5 worm cellular contexts compared by ENCODE assay signal in the genomic region with DNA sequence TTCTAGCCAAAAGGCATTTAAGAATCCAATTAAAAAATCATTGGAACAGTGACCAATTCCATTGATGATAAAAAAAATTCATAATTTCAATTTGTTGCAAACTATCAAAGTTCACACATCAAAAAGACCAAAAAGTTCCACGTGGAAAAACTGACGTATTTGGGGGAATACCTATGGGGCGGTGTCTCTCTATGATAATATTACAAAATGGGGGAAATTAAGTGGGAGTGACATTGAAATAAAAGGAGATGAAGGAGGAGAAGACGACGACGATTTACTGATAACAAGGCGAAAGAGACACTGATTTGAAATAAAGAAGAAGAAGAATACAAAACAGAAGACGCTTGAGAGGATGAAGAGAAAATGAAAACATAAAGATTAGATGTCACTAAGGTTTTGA.
TF ChIP-seq lines count a peak whose summit lies in the region.

No protein-coding gene starts in this region.

TF ChIP-seq in whole organism, L1 larva, 84 proteins besides CTCF, POLR2A, EP300 and RAD21 (continued from another document):
- no peak for TF ChIP-seq snu-23 (GFP tag; optimal IDR thresholded peaks at IDR 0.05; lab: Kevin White, UChicago)
- TF ChIP-seq lsy-2 (tag; optimal IDR thresholded peaks at IDR 0.05; lab: Kevin White, UChicago), result peak in 1 of 2 experiments; percentile 17
- TF ChIP-seq fos-1 (tag; optimal IDR thresholded peaks at IDR 0.05; lab: Kevin White, UChicago), result peak; percentile 40
- peak; percentile 10 for TF ChIP-seq pqm-1 (tag; optimal IDR thresholded peaks at IDR 0.05; lab: Kevin White, UChicago)
TF ChIP-seq in whole organism, L1 larva: peak in this region for 13.

TF ChIP-seq in whole organism, L2 larva, 48 proteins besides CTCF, POLR2A, EP300 and RAD21 (continued from another document):
- no peak for TF ChIP-seq ama-1 (optimal IDR thresholded peaks at IDR 0.05; lab: Kevin White, UChicago)
- no peak for TF ChIP-seq blmp-1 (tag; optimal IDR thresholded peaks at IDR 0.05; lab: Kevin White, UChicago; ENCODE audit: insufficient read depth)
- peak; percentile 56 for TF ChIP-seq fos-1 (tag; optimal IDR thresholded peaks at IDR 0.05; lab: Kevin White, UChicago)
- peak; percentile 24 for TF ChIP-seq nhr-21 (tag; optimal IDR thresholded peaks at IDR 0.05; lab: Kevin White, UChicago)
- TF ChIP-seq gmeb-1 (tag; optimal IDR thresholded peaks at IDR 0.05; lab: Kevin White, UChicago), result peak; percentile 1
- TF ChIP-seq ztf-4 (tag; optimal IDR thresholded peaks at IDR 0.05; lab: Kevin White, UChicago), result no peak

TF ChIP-seq in whole organism, L3 larva, 47 proteins besides CTCF, POLR2A, EP300 and RAD21 (continued from another document):
- no peak for TF ChIP-seq ceh-16 (tag; optimal IDR thresholded peaks at IDR 0.05; lab: Kevin White, UChicago)
- no peak for TF ChIP-seq lin-39 (tag; optimal IDR thresholded peaks at IDR 0.05; lab: Kevin White, UChicago)
- TF ChIP-seq ZK546.5 (tag; optimal IDR thresholded peaks at IDR 0.05; lab: Kevin White, UChicago), result no peak
- TF ChIP-seq mdl-1 (tag; optimal IDR thresholded peaks at IDR 0.05; lab: Kevin White, UChicago), result peak; percentile 34
- no peak for TF ChIP-seq eor-1 (tag; optimal IDR thresholded peaks at IDR 0.05; lab: Kevin White, UChicago)
- TF ChIP-seq pha-4 (tag; optimal IDR thresholded peaks at IDR 0.05; lab: Kevin White, UChicago), result no peak
- no peak for TF ChIP-seq mml-1 (tag; optimal IDR thresholded peaks at IDR 0.05; lab: Kevin White, UChicago)
- TF ChIP-seq fkh-10 (GFP tag; optimal IDR thresholded peaks at IDR 0.05; lab: Kevin White, UChicago), result no peak
- no peak for TF ChIP-seq fos-1 (tag; optimal IDR thresholded peaks at IDR 0.05; lab: Kevin White, UChicago)
- TF ChIP-seq sea-2 (GFP tag; optimal IDR thresholded peaks at IDR 0.05; lab: Kevin White, UChicago), result no peak
- no peak for TF ChIP-seq hmg-11 (tag; optimal IDR thresholded peaks at IDR 0.05; lab: Kevin White, UChicago)
- TF ChIP-seq ceh-82 (tag; optimal IDR thresholded peaks at IDR 0.05; lab: Kevin White, UChicago), result no peak
- TF ChIP-seq elt-2 (tag; optimal IDR thresholded peaks at IDR 0.05; lab: Kevin White, UChicago), result peak; percentile 90
- no peak for TF ChIP-seq egl-5 (tag; optimal IDR thresholded peaks at IDR 0.05; lab: Kevin White, UChicago)
- TF ChIP-seq aly-2 (tag; optimal IDR thresholded peaks at IDR 0.05; lab: Kevin White, UChicago), result no peak
- TF ChIP-seq jun-1 (tag; optimal IDR thresholded peaks at IDR 0.05; lab: Kevin White, UChicago), result peak; percentile 19
- no peak for TF ChIP-seq nhr-237 (tag; optimal IDR thresholded peaks at IDR 0.05; lab: Kevin White, UChicago)
- TF ChIP-seq elt-1 (tag; optimal IDR thresholded peaks at IDR 0.05; lab: Kevin White, UChicago), result no peak
- no peak for TF ChIP-seq snpc-4 (tag; optimal IDR thresholded peaks at IDR 0.05; lab: Kevin White, UChicago)
- TF ChIP-seq ztf-4 (tag; optimal IDR thresholded peaks at IDR 0.05; lab: Kevin White, UChicago), result no peak
- TF ChIP-seq zag-1 (tag; optimal IDR thresholded peaks at IDR 0.05; lab: Kevin White, UChicago), result no peak
- TF ChIP-seq ama-1 (optimal IDR thresholded peaks at IDR 0.05; lab: Kevin White, UChicago), result no peak
- TF ChIP-seq unc-39 (tag; optimal IDR thresholded peaks at IDR 0.05; lab: Kevin White, UChicago), result no peak
- no peak for TF ChIP-seq nhr-12 (tag; optimal IDR thresholded peaks at IDR 0.05; lab: Kevin White, UChicago)
- TF ChIP-seq nhr-25 (tag; optimal IDR thresholded peaks at IDR 0.05; lab: Kevin White, UChicago), result peak; percentile 36
- no peak for TF ChIP-seq nhr-76 (tag; optimal IDR thresholded peaks at IDR 0.05; lab: Kevin White, UChicago)
- no peak for TF ChIP-seq daf-12 (tag; optimal IDR thresholded peaks at IDR 0.05; lab: Kevin White, UChicago)
- TF ChIP-seq elt-3 (tag; optimal IDR thresholded peaks at IDR 0.05; lab: Kevin White, UChicago), result peak in 2 of 3 experiments; percentile 34 to 46
- no peak for TF ChIP-seq nhr-28 (tag; optimal IDR thresholded peaks at IDR 0.05; lab: Kevin White, UChicago)
- peak; percentile 91 for TF ChIP-seq pqm-1 (tag; optimal IDR thresholded peaks at IDR 0.05; lab: Kevin White, UChicago)
- TF ChIP-seq unc-62 (GFP tag; optimal IDR thresholded peaks at IDR 0.05; lab: Kevin White, UChicago), result no peak
TF ChIP-seq in whole organism, L3 larva: peak in this region for 7.

TF ChIP-seq in whole organism, L4 larva, 104 proteins besides CTCF, POLR2A, EP300 and RAD21 (continued from another document):
- TF ChIP-seq T20F7.1 (GFP tag; optimal IDR thresholded peaks at IDR 0.05; lab: Kevin White, UChicago), result peak; percentile 16
- TF ChIP-seq nhr-102 (tag; optimal IDR thresholded peaks at IDR 0.05; lab: Kevin White, UChicago), result peak; percentile 30
- TF ChIP-seq mxl-3 (GFP tag; optimal IDR thresholded peaks at IDR 0.05; lab: Kevin White, UChicago), result peak; percentile 19
- no peak for TF ChIP-seq duxl-1 (tag; optimal IDR thresholded peaks at IDR 0.05; lab: Kevin White, UChicago; ENCODE audit: poor library complexity)
- TF ChIP-seq fkh-10 (GFP tag; optimal IDR thresholded peaks at IDR 0.05; lab: Kevin White, UChicago), result no peak
- TF ChIP-seq lsy-2 (tag; optimal IDR thresholded peaks at IDR 0.05; lab: Kevin White, UChicago), result peak in 1 of 2 experiments; percentile 29
- TF ChIP-seq nhr-77 (tag; optimal IDR thresholded peaks at IDR 0.05; lab: Kevin White, UChicago), result peak; percentile 1
- TF ChIP-seq dmd-6 (GFP tag; IDR thresholded peaks at IDR 0.05; lab: Robert Waterston, UW), result peak; percentile 85
- TF ChIP-seq lin-15B (tag; optimal IDR thresholded peaks at IDR 0.05; lab: Kevin White, UChicago), result no peak
- TF ChIP-seq pqm-1 (tag; optimal IDR thresholded peaks at IDR 0.05; lab: Kevin White, UChicago), result peak; percentile 79
- no peak for TF ChIP-seq lir-3 (tag; optimal IDR thresholded peaks at IDR 0.05; lab: Kevin White, UChicago)
- TF ChIP-seq rbr-2 (tag; optimal IDR thresholded peaks at IDR 0.05; lab: Kevin White, UChicago), result no peak
- TF ChIP-seq hlh-11 (tag; optimal IDR thresholded peaks at IDR 0.05; lab: Kevin White, UChicago), result peak; percentile 62
- TF ChIP-seq daf-16 (GFP tag; optimal IDR thresholded peaks at IDR 0.05; lab: Kevin White, UChicago), result no peak
- peak; percentile 61 for TF ChIP-seq daf-16 (tag; optimal IDR thresholded peaks at IDR 0.05; lab: Kevin White, UChicago)
- no peak for TF ChIP-seq Y75B8A.6 (GFP tag; IDR thresholded peaks at IDR 0.05; lab: Robert Waterston, UW)
- peak; percentile 66 for TF ChIP-seq aha-1 (tag; lab: Kevin White, UChicago)
- peak; percentile 5 to 70 for TF ChIP-seq mdl-1 (tag; optimal IDR thresholded peaks at IDR 0.05; lab: Kevin White, UChicago)
- no peak for TF ChIP-seq snpc-4 (tag; optimal IDR thresholded peaks at IDR 0.05; lab: Kevin White, UChicago)
- no peak for TF ChIP-seq ctbp-1 (GFP tag; IDR thresholded peaks at IDR 0.05; lab: Robert Waterston, UW)
- TF ChIP-seq R02D3.7 (tag; optimal IDR thresholded peaks at IDR 0.05; lab: Kevin White, UChicago), result no peak
- peak; percentile 4 for TF ChIP-seq mes-2 (tag; optimal IDR thresholded peaks at IDR 0.05; lab: Kevin White, UChicago; ENCODE audit: poor library complexity, severe bottlenecking)
- peak; percentile 9 for TF ChIP-seq mep-1 (tag; optimal IDR thresholded peaks at IDR 0.05; lab: Kevin White, UChicago)

TF ChIP-seq in whole organism, young adult, 124 proteins besides CTCF, POLR2A, EP300 and RAD21 (continued from another document):
- no peak for TF ChIP-seq lin-35 (GFP tag; optimal IDR thresholded peaks at IDR 0.05; lab: Kevin White, UChicago)
- TF ChIP-seq F22D6.2 (tag; optimal IDR thresholded peaks at IDR 0.05; lab: Kevin White, UChicago), result no peak
